Fruit fly (Drosophila melanogaster): ENCODE measurements around the gene CG18088.

The CG18088 gene

dm6 chr2L:8920294-8920693, 47.0 kb upstream of the CG18088 start (continued):
- TF ChIP-seq CG17186 (GFP tag; optimal IDR thresholded peaks at IDR 0.05) (no peak), prd (optimal IDR thresholded peaks at IDR 0.05) (no peak), prd (GFP tag; IDR thresholded peaks at IDR 0.05) (peak; percentile 24; the same call in 1 of the 3 replicates), CG15269 (tag; optimal IDR thresholded peaks at IDR 0.05) (no peak), Ptx1 (GFP tag; IDR thresholded peaks at IDR 0.05) (peak; percentile 13; the same call in 1 of the 2 replicates), Bgb (GFP tag; IDR thresholded peaks at IDR 0.05; ENCODE audit: partially characterized antibody) (no peak), CG18599 (GFP tag; optimal IDR thresholded peaks at IDR 0.05) (no peak), CG11723 (GFP tag; optimal IDR thresholded peaks at IDR 0.05) (no peak)

dm6 chr2L:8921934-8922333, 45.4 kb upstream of the CG18088 start:
- TF ChIP-seq amos (GFP tag; IDR thresholded peaks at IDR 0.05; ENCODE audit: partially characterized antibody) (no peak), Ets65A (GFP tag) (peak; percentile 5), nerfin-1 (tag; optimal IDR thresholded peaks at IDR 0.05) (no peak), Fer2 (tag; optimal IDR thresholded peaks at IDR 0.05) (no peak), Drgx (GFP tag; IDR thresholded peaks at IDR 0.05) (peak; percentile 54; the same call in 1 of the 2 replicates), CG11093 (GFP tag; IDR thresholded peaks at IDR 0.05) (no peak), Hey (tag; optimal IDR thresholded peaks at IDR 0.05) (no peak), Dad (GFP tag; optimal IDR thresholded peaks at IDR 0.05) (no peak)

dm6 chr2L:8923405-8923804, 43.9 kb upstream of the CG18088 start:
- TF ChIP-seq usp (GFP tag; optimal IDR thresholded peaks at IDR 0.05) (no peak), Xrp1 (GFP tag; IDR thresholded peaks at IDR 0.05) (0 out of 2 replicates have a peak, but pooled peaks have one; percentile 16), CG9727 (GFP tag; optimal IDR thresholded peaks at IDR 0.05) (peak; percentile 12), nmo (GFP tag; optimal IDR thresholded peaks at IDR 0.05) (peak; percentile 25), row (GFP tag; IDR thresholded peaks at IDR 0.05) (0 out of 3 replicates have a peak, but pooled peaks have one; percentile 7), Blimp-1 (GFP tag; optimal IDR thresholded peaks at IDR 0.05) (peak; percentile 37), CG5953 (GFP tag; IDR thresholded peaks at IDR 0.05) (no peak), CG15696 (tag; optimal IDR thresholded peaks at IDR 0.05) (peak; percentile 21), Drgx (GFP tag; IDR thresholded peaks at IDR 0.05) (peak; percentile 50), phol (tag; optimal IDR thresholded peaks at IDR 0.05) (peak; percentile 10)

dm6 chr2L:8931176-8931575, 36.2 kb upstream of the CG18088 start:
- TF ChIP-seq Deaf1 (tag; optimal IDR thresholded peaks at IDR 0.05) (no peak), sens (GFP tag) (peak; percentile 9), CG9437 (GFP tag; optimal IDR thresholded peaks at IDR 0.05) (peak; percentile 78), ap (GFP tag; IDR thresholded peaks at IDR 0.05) (no peak), Meics (GFP tag; optimal IDR thresholded peaks at IDR 0.05) (peak; percentile 75), sr (GFP tag; IDR thresholded peaks at IDR 0.05) (0 out of 3 replicates have a peak, but pooled peaks have one; percentile 41), CG8765 (GFP tag; IDR thresholded peaks at IDR 0.05) (no peak)

- TF ChIP-seq btn (GFP tag; optimal IDR thresholded peaks at IDR 0.05) (no peak), CG34376 (GFP tag; optimal IDR thresholded peaks at IDR 0.05) (peak; percentile 71), CG9609 (GFP tag; optimal IDR thresholded peaks at IDR 0.05) (no peak), E2f2 (GFP tag; IDR thresholded peaks at IDR 0.05) (no peak), Jarid2 (GFP tag; optimal IDR thresholded peaks at IDR 0.05) (peak; percentile 17), Ets65A (GFP tag) (peak; percentile 57), B-H2 (GFP tag; optimal IDR thresholded peaks at IDR 0.05) (no peak), dmrt11E (tag; optimal IDR thresholded peaks at IDR 0.05) (no peak), CG13424 (tag; optimal IDR thresholded peaks at IDR 0.05) (no peak), dan (GFP tag; IDR thresholded peaks at IDR 0.05) (no peak), emc (GFP tag; optimal IDR thresholded peaks at IDR 0.05) (no peak), tll (GFP tag; optimal IDR thresholded peaks at IDR 0.05) (no peak), dm (GFP tag; optimal IDR thresholded peaks at IDR 0.05) (no peak), CG18599 (GFP tag; optimal IDR thresholded peaks at IDR 0.05) (no peak), Antp (GFP tag; optimal IDR thresholded peaks at IDR 0.05) (no peak), p53 (GFP tag; optimal IDR thresholded peaks at IDR 0.05) (no peak)
These were observed 33.6 kb upstream of the CG18088 start, which contains the start of gene Tsp29Fa for dm6 chr2L:8933710-8934242. Gene Tsp29Fa, plus strand, starts transcription at chr2L:8933962.

Data from whole organism, embryonic.